Fruit fly (Drosophila melanogaster) whole organism, wandering third instar larva: Measurements from ENCODE around the gene CG14131.

Source experiments
- Dif ChIP-seq: fragments of 200-275, 200-300 bp; sonication (Bioruptor generic); optimal IDR thresholded peaks from 2 replicates; lab custom pipeline; 2018; ENCODE audit warnings: missing biosample characterization, missing genetic modification characterization; ENCODE audit not compliant: partially characterized antibody
- Hr78 ChIP-seq: fragments of >200 bp; optimal IDR thresholded peaks from 2 replicates; lab custom pipeline; 2017; ENCODE audit warnings: missing biosample characterization, missing genetic modification characterization
- Hr83 ChIP-seq: fragments of 200-300 bp; sonication (Bioruptor generic); optimal IDR thresholded peaks from 2 replicates; lab custom pipeline; 2016; ENCODE audit warnings: missing biosample characterization, mild to moderate bottlenecking, missing genetic modification characterization, moderate library complexity; ENCODE audit not compliant: poor library complexity, severe bottlenecking
- Myc ChIP-seq: fragments of >200 bp; optimal IDR thresholded peaks from 2 replicates; lab custom pipeline; 2017
- OdsH ChIP-seq: fragments of 200-800 bp; sonication (Bioruptor generic); optimal IDR thresholded peaks from 2 replicates; lab custom pipeline; 2016; ENCODE audit warnings: missing biosample characterization, mild to moderate bottlenecking, missing genetic modification characterization
- dmrt93B ChIP-seq: fragments of 200-800 bp; sonication (Bioruptor generic); optimal IDR thresholded peaks from 2 replicates; lab custom pipeline; 2018; ENCODE audit warnings: missing biosample characterization, mild to moderate bottlenecking, missing genetic modification characterization
- tai ChIP-seq: sonication (Bioruptor generic); optimal IDR thresholded peaks from 2 replicates; lab custom pipeline; 2016; ENCODE audit warnings: missing biosample characterization, missing genetic modification characterization
- usp ChIP-seq: fragments of >200 bp; optimal IDR thresholded peaks from 2 replicates; lab custom pipeline; 2017; ENCODE audit warnings: missing biosample characterization, missing genetic modification characterization

- TF ChIP-seq tai (GFP tag; lab: Kevin White, UChicago): no peak
- TF ChIP-seq OdsH (GFP tag; lab: Kevin White, UChicago): no peak
- no peak for TF ChIP-seq Myc (lab: Kevin White, UChicago)
- TF ChIP-seq Hr78 (GFP tag; lab: Kevin White, UChicago): no peak
- no peak for TF ChIP-seq Dif (GFP tag; lab: Kevin White, UChicago)
- TF ChIP-seq Hr83: no peak
- no peak for TF ChIP-seq usp (GFP tag; lab: Kevin White, UChicago)
- TF ChIP-seq dmrt93B: no peak
Observed at dm6 chr3L:11800761-11801160, 23.9 kb downstream of the CG14131 start, which contains the start of gene Gcat.
